Fruit fly (Drosophila melanogaster): Measurements from ENCODE around the gene CG13625.
A peak's percentile ranks its signal among the peaks of the same experiment; 100 is the strongest.

CG13625 gene

dm6 chr3R:24582669-24582995 lies 2.3 kb downstream of the CG13625 start, which contains the start of gene REPTOR (continued):
- TF ChIP-seq CG12236 (GFP tag; optimal IDR thresholded peaks at IDR 0.05) (no peak), CG2129 (GFP tag; IDR thresholded peaks at IDR 0.05; ENCODE audit: partially characterized antibody) (no peak), CG7271 (tag; optimal IDR thresholded peaks at IDR 0.05) (no peak), HLH3B (GFP tag; IDR thresholded peaks at IDR 0.05) (no peak), lmd (GFP tag; IDR thresholded peaks at IDR 0.05) (no peak), sens (GFP tag) (peak; percentile 63), slou (GFP tag; optimal IDR thresholded peaks at IDR 0.05) (no peak), ERR (GFP tag; optimal IDR thresholded peaks at IDR 0.05) (no peak), psq (GFP tag; optimal IDR thresholded peaks at IDR 0.05) (peak; percentile 100), Dip3 (GFP tag; optimal IDR thresholded peaks at IDR 0.05) (no peak), bsh (GFP tag; optimal IDR thresholded peaks at IDR 0.05) (no peak), peb (GFP tag; IDR thresholded peaks at IDR 0.05) (no peak), CG18619 (GFP tag; optimal IDR thresholded peaks at IDR 0.05) (peak; percentile 37), cato (GFP tag; optimal IDR thresholded peaks at IDR 0.05; ENCODE audit: borderline replicate concordance) (no peak), MESR4 (GFP tag; optimal IDR thresholded peaks at IDR 0.05) (peak; percentile 81), CG2889 (GFP tag; IDR thresholded peaks at IDR 0.05) (no peak), CG1602 (GFP tag; optimal IDR thresholded peaks at IDR 0.05) (no peak), CG43689 (GFP tag; IDR thresholded peaks at IDR 0.05) (no peak), Dbx (GFP tag; IDR thresholded peaks at IDR 0.05) (no peak), CG3163 (GFP tag; optimal IDR thresholded peaks at IDR 0.05) (no peak), Doc2 (GFP tag; IDR thresholded peaks at IDR 0.05) (no peak), E2f2 (GFP tag; IDR thresholded peaks at IDR 0.05) (no peak), CG6654 (GFP tag; optimal IDR thresholded peaks at IDR 0.05) (no peak), Rfx (GFP tag; IDR thresholded peaks at IDR 0.05) (no peak), dan (GFP tag; IDR thresholded peaks at IDR 0.05) (no peak), twi (tag; optimal IDR thresholded peaks at IDR 0.05) (no peak), disco-r (GFP tag; optimal IDR thresholded peaks at IDR 0.05) (no peak), CG30020 (tag; optimal IDR thresholded peaks at IDR 0.05) (peak; percentile 5), lov (optimal IDR thresholded peaks at IDR 0.05) (no peak), lov (GFP tag; IDR thresholded peaks at IDR 0.05) (no peak), HmgD (GFP tag; optimal IDR thresholded peaks at IDR 0.05) (no peak), nau (GFP tag; optimal IDR thresholded peaks at IDR 0.05) (peak; percentile 12), kah (GFP tag; optimal IDR thresholded peaks at IDR 0.05) (peak; percentile 75), ara (GFP tag; IDR thresholded peaks at IDR 0.05) (no peak), HmgZ (tag; optimal IDR thresholded peaks at IDR 0.05) (peak; percentile 54), BtbVII (GFP tag; optimal IDR thresholded peaks at IDR 0.05) (peak; percentile 55), dm (GFP tag; optimal IDR thresholded peaks at IDR 0.05) (no peak), Stat92E (GFP tag; optimal IDR thresholded peaks at IDR 0.05) (peak in 1 of 3 experiments; percentile 55), al (GFP tag; IDR thresholded peaks at IDR 0.05) (no peak), Rx (GFP tag; IDR thresholded peaks at IDR 0.05) (no peak), Awh (GFP tag; IDR thresholded peaks at IDR 0.05) (no peak), Drgx (GFP tag; IDR thresholded peaks at IDR 0.05) (no peak), CG7987 (GFP tag; optimal IDR thresholded peaks at IDR 0.05) (peak; percentile 67), otp (GFP tag; IDR thresholded peaks at IDR 0.05) (no peak), CG6689 (GFP tag; IDR thresholded peaks at IDR 0.05) (no peak), tna (GFP tag; IDR thresholded peaks at IDR 0.05; ENCODE audit: partially characterized antibody) (no peak), chm (GFP tag; IDR thresholded peaks at IDR 0.05) (no peak), Side (GFP tag; optimal IDR thresholded peaks at IDR 0.05) (no peak), ken (GFP tag; IDR thresholded peaks at IDR 0.05) (no peak), fd102C (GFP tag; optimal IDR thresholded peaks at IDR 0.05) (peak; percentile 27), wek (GFP tag; optimal IDR thresholded peaks at IDR 0.05) (peak; percentile 4), CG11398 (GFP tag; optimal IDR thresholded peaks at IDR 0.05) (no peak), Dad (GFP tag; optimal IDR thresholded peaks at IDR 0.05) (no peak), CG1647 (GFP tag; optimal IDR thresholded peaks at IDR 0.05) (no peak)

All from whole organism, embryonic.